Worm (Caenorhabditis elegans) whole organism, late embryonic: ENCODE results near the gene T05H4.15.

Experiments
- T23F11.4 ChIP-seq: fragments of 200-800 bp; sonication (Bioruptor generic); optimal IDR thresholded peaks from 2 replicates; lab custom pipeline; 2018; ENCODE audit warnings: mild to moderate bottlenecking, missing genetic modification characterization, missing compliant biosample characterization
- ahr-1 ChIP-seq: sonication (generic microtip); optimal IDR thresholded peaks from 2 replicates; lab custom pipeline; 2016; ENCODE audit warnings: missing genetic modification characterization, missing compliant biosample characterization
- ama-1 ChIP-seq: fragments of 150-350 bp; optimal IDR thresholded peaks from 2 replicates; lab custom pipeline; 2014
- ceh-19 ChIP-seq: fragments of 200-800 bp; sonication (Bioruptor generic); optimal IDR thresholded peaks from 2 replicates; lab custom pipeline; 2018; ENCODE audit warnings: mild to moderate bottlenecking, missing genetic modification characterization, missing compliant biosample characterization
- ceh-22 ChIP-seq: sonication (generic microtip); optimal IDR thresholded peaks from 2 replicates; lab custom pipeline; 2017; ENCODE audit warnings: missing biosample characterization, missing genetic modification characterization
- ceh-24 ChIP-seq: sonication (generic microtip); optimal IDR thresholded peaks from 2 replicates; lab custom pipeline; 2016; ENCODE audit warnings: mild to moderate bottlenecking, missing genetic modification characterization, missing compliant biosample characterization
- ceh-31 ChIP-seq: sonication (generic microtip); optimal IDR thresholded peaks from 2 replicates; lab custom pipeline; 2016; ENCODE audit warnings: missing genetic modification characterization, missing compliant biosample characterization
- ceh-45 ChIP-seq: fragments of 200-800 bp; sonication (Bioruptor generic); IDR thresholded peaks from 2 replicates; pipeline ENCODE4 v1.3.6; 2022; ENCODE audit warnings: missing genetic modification reagents, missing genetic modification characterization, missing compliant biosample characterization
- che-1 ChIP-seq: sonication (generic microtip); optimal IDR thresholded peaks from 2 replicates; lab custom pipeline; 2016; ENCODE audit warnings: mild to moderate bottlenecking, missing genetic modification characterization, missing compliant biosample characterization
- dmd-4 ChIP-seq: sonication (generic microtip); optimal IDR thresholded peaks from 2 replicates; lab custom pipeline; 2016; ENCODE audit warnings: borderline replicate concordance, missing genetic modification characterization, missing compliant biosample characterization
- elt-2 ChIP-seq: sonication (generic microtip); optimal IDR thresholded peaks from 2 replicates; lab custom pipeline; 2016; ENCODE audit warnings: missing genetic modification reagents, missing genetic modification characterization, missing compliant biosample characterization
- fkh-10 ChIP-seq: fragments of 150-350 bp; optimal IDR thresholded peaks from 2 replicates; lab custom pipeline; 2014; ENCODE audit warnings: missing biosample characterization, missing genetic modification reagents, missing genetic modification characterization
- fkh-6 ChIP-seq: sonication (generic microtip); optimal IDR thresholded peaks from 2 replicates; lab custom pipeline; 2016; ENCODE audit warnings: missing genetic modification characterization, missing compliant biosample characterization
- gmeb-2 ChIP-seq: sonication (generic microtip); optimal IDR thresholded peaks from 2 replicates; lab custom pipeline; 2016; ENCODE audit warnings: missing genetic modification characterization, inconsistent platforms, missing compliant biosample characterization
- hlh-13 ChIP-seq: fragments of 200-800 bp; sonication (Bioruptor generic); optimal IDR thresholded peaks from 2 replicates; lab custom pipeline; 2018; ENCODE audit warnings: mild to moderate bottlenecking, missing genetic modification characterization, missing compliant biosample characterization
- hlh-8 ChIP-seq: sonication (generic microtip); optimal IDR thresholded peaks from 2 replicates; lab custom pipeline; 2016; ENCODE audit warnings: missing genotype, missing genetic modification characterization, missing compliant biosample characterization
- lim-6 ChIP-seq: sonication (generic microtip); optimal IDR thresholded peaks from 2 replicates; lab custom pipeline; 2016; ENCODE audit warnings: missing genetic modification characterization, missing compliant biosample characterization
- madf-2 ChIP-seq: sonication (generic microtip); optimal IDR thresholded peaks from 2 replicates; lab custom pipeline; 2017; ENCODE audit warnings: missing genetic modification characterization, missing compliant biosample characterization
- mec-3 ChIP-seq: sonication (generic microtip); optimal IDR thresholded peaks from 2 replicates; lab custom pipeline; 2016; ENCODE audit warnings: borderline replicate concordance, missing genetic modification characterization, missing compliant biosample characterization
- nfya-1 ChIP-seq: sonication (generic microtip); optimal IDR thresholded peaks from 2 replicates; lab custom pipeline; 2017; ENCODE audit warnings: missing genetic modification characterization, mild to moderate bottlenecking, missing compliant biosample characterization, antibody characterized with exemption, moderate library complexity
- nhr-232 ChIP-seq: sonication (generic microtip); optimal IDR thresholded peaks from 2 replicates; lab custom pipeline; 2016; ENCODE audit warnings: missing genetic modification characterization, missing compliant biosample characterization
- odd-2 ChIP-seq: sonication (generic microtip); optimal IDR thresholded peaks from 2 replicates; lab custom pipeline; 2017; ENCODE audit warnings: antibody characterized with exemption, mild to moderate bottlenecking, missing genetic modification characterization, missing compliant biosample characterization
- pat-9 ChIP-seq: fragments of 200-800 bp; sonication (Bioruptor generic); optimal IDR thresholded peaks from 2 replicates; lab custom pipeline; 2018; ENCODE audit warnings: mild to moderate bottlenecking, missing genetic modification characterization, moderate library complexity, missing compliant biosample characterization
- pax-1 ChIP-seq: fragments of 150-350 bp; optimal IDR thresholded peaks from 2 replicates; lab custom pipeline; 2014; ENCODE audit warnings: missing biosample characterization, missing genetic modification characterization
- pha-2 ChIP-seq: sonication (generic microtip); optimal IDR thresholded peaks from 2 replicates; lab custom pipeline; 2017; ENCODE audit warnings: mild to moderate bottlenecking, missing genetic modification characterization, missing compliant biosample characterization
- pha-4 ChIP-seq: fragments of 150-350 bp; optimal IDR thresholded peaks from 2 replicates; lab custom pipeline; 2018; ENCODE audit warnings: missing biosample characterization, missing genetic modification reagents, missing genetic modification characterization
- pqm-1 ChIP-seq: sonication (generic microtip); optimal IDR thresholded peaks from 2 replicates; lab custom pipeline; 2016; ENCODE audit warnings: missing genetic modification characterization, missing compliant biosample characterization
- ref-2 ChIP-seq: sonication (generic microtip); optimal IDR thresholded peaks from 2 replicates; lab custom pipeline; 2016; ENCODE audit warnings: missing genetic modification characterization, missing compliant biosample characterization
- sdc-2 ChIP-seq: sonication (generic microtip); optimal IDR thresholded peaks from 2 replicates; lab custom pipeline; 2016; ENCODE audit warnings: missing genotype, missing genetic modification characterization, missing compliant biosample characterization
- syd-9 ChIP-seq: sonication (generic microtip); optimal IDR thresholded peaks from 2 replicates; lab custom pipeline; 2016; ENCODE audit warnings: mild to moderate bottlenecking, missing genetic modification characterization, moderate library complexity, missing compliant biosample characterization
- unc-42 ChIP-seq: sonication (generic microtip); optimal IDR thresholded peaks from 2 replicates; lab custom pipeline; 2016; ENCODE audit warnings: missing genotype, missing genetic modification characterization, missing compliant biosample characterization
- unc-55 ChIP-seq: sonication (generic microtip); optimal IDR thresholded peaks from 2 replicates; lab custom pipeline; 2017; ENCODE audit warnings: missing biosample characterization, missing genetic modification reagents, missing genetic modification characterization
- zip-5 ChIP-seq: sonication (generic microtip); optimal IDR thresholded peaks from 2 replicates; lab custom pipeline; 2016; ENCODE audit warnings: missing genetic modification characterization, missing compliant biosample characterization
- ztf-16 ChIP-seq: sonication (generic microtip); optimal IDR thresholded peaks from 2 replicates; lab custom pipeline; 2017; ENCODE audit warnings: missing genetic modification characterization, missing compliant biosample characterization

The T05H4.15 gene

ce11 chrV:6414985-6415384, 26.5 kb downstream of the T05H4.15 start, which contains the start of gene cht-6:
Gene cht-6, plus strand, starts transcription at chrV:6414993.
- no peak for TF ChIP-seq fkh-6 (tag; lab: Kevin White, UChicago)
- no peak for TF ChIP-seq unc-42 (tag; lab: Kevin White, UChicago)
- no peak for TF ChIP-seq ztf-16 (tag; lab: Kevin White, UChicago)
- no peak for TF ChIP-seq unc-55 (GFP tag; lab: Kevin White, UChicago)
- TF ChIP-seq elt-2 (tag; lab: Kevin White, UChicago) = no peak
- no peak for TF ChIP-seq dmd-4 (tag; lab: Kevin White, UChicago)
- TF ChIP-seq ceh-22 = no peak
- no peak for TF ChIP-seq pha-4 (tag; lab: Kevin White, UChicago)
- no peak for TF ChIP-seq pha-2 (tag; lab: Kevin White, UChicago)
- TF ChIP-seq hlh-13 = no peak
- TF ChIP-seq ama-1 = no peak
- TF ChIP-seq pqm-1 (tag; lab: Kevin White, UChicago) = no peak
- TF ChIP-seq ceh-45 (GFP tag; lab: Robert Waterston, UW) = no peak
- no peak for TF ChIP-seq hlh-8 (tag; lab: Kevin White, UChicago)
- TF ChIP-seq pax-1 (tag; lab: Kevin White, UChicago) = no peak
- TF ChIP-seq nfya-1 (tag; lab: Kevin White, UChicago) = no peak
- TF ChIP-seq gmeb-2 (tag; lab: Kevin White, UChicago) = no peak
- no peak for TF ChIP-seq madf-2 (tag; lab: Kevin White, UChicago)
- TF ChIP-seq, all 69 proteins: peak for 0

- TF ChIP-seq odd-2 (tag; lab: Kevin White, UChicago) (no peak), pax-1 (tag; lab: Kevin White, UChicago) (no peak)
Observed at ce11 chrV:6414469-6414868, 27.0 kb downstream of the T05H4.15 start.

DNA sequence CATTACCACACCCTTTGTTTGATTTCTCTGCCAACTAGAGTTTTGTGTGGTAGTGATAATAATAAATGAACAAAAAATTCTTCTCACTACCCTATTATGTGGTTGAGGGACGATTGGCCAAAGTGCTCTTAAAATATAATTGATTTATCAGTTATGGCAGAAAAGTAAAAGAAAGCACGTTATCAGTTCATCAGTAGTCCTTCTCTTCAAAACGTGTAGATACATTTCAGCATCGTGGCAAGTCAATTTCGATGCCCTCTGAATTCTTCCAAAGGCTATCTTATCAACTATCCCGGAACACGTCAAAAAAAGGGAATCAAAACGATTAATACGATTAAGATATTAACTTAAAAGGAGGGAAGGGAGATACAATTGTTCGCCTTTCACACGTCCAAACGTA, 28.5 kb downstream of the T05H4.15 start:
- TF ChIP-seq elt-2 (tag; lab: Kevin White, UChicago) (peak; percentile 54), fkh-10 (GFP tag; lab: Kevin White, UChicago) (no peak)

- TF ChIP-seq gmeb-2 (tag; lab: Kevin White, UChicago) (no peak), pqm-1 (tag; lab: Kevin White, UChicago) (no peak), elt-2 (tag; lab: Kevin White, UChicago) (peak; percentile 24)
Observed at ce11 chrV:6411161-6411560, 30.4 kb downstream of the T05H4.15 start.

ce11 chrV:6408733-6409227, 32.7 kb downstream of the T05H4.15 start, which contains the start of gene bcf-1:
Gene bcf-1, minus strand, starts transcription at chrV:6408783.
- no peak for TF ChIP-seq odd-2 (tag; lab: Kevin White, UChicago)
- no peak for TF ChIP-seq pha-2 (tag; lab: Kevin White, UChicago)

DNA sequence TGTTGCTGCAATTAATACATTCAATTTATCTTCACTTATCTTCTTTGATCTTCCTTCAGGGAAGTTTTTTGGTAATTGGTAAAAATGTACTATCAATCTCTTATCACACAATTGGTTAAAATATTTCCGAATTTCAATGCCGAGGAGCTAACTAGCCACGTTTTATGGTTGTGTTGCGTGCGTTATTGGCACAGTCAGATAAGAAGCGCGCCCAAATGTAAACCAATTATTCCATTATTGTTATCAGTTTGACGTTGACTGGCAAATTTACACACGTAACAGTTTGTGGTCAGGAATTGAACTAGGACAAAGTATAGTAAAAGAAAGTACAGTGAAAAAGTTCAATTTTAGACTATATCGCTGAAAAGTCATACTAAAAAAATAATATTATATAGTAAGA, 33.9 kb downstream of the T05H4.15 start:
- TF ChIP-seq elt-2 (tag; lab: Kevin White, UChicago) (peak; percentile 13), pat-9 (tag; lab: Kevin White, UChicago) (no peak)
- TF ChIP-seq, all 69 proteins: peak for 1

DNA sequence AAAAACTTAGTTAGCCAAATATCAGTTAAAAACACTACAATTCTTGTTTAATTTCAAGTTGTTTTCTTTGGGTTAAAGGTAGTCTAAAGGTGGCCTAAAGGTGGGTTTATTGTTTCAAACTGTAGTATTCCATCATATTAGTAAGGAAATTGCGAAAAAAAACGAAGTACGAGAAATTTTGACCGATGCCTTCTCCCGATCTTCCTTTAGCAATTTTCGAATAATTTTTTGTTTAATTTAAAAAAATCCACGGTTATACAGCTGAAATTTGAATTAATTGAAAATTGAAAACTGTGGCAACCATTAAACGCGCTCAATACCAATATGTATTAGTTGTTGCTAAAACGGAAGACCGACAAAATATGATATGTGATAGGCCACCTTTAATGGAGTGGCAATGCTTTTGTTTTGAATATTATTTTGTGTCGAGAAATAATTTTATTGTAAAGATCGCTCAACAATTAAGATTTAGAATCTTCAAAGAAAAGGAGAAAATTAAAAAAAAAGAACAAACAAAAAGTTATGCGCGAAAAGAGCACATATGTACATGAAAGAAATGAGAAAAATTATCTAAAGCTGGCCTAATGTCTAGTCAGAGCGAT, 40.5 kb downstream of the T05H4.15 start:
- TF ChIP-seq pqm-1 (tag; lab: Kevin White, UChicago) (no peak), lim-6 (no peak), nhr-232 (no peak), che-1 (tag; lab: Kevin White, UChicago) (no peak), hlh-13 (no peak), mec-3 (tag; lab: Kevin White, UChicago) (no peak), ref-2 (tag; lab: Kevin White, UChicago) (no peak), zip-5 (tag; lab: Kevin White, UChicago) (no peak), odd-2 (tag; lab: Kevin White, UChicago) (no peak), pha-2 (tag; lab: Kevin White, UChicago) (no peak), ceh-24 (no peak), ceh-19 (no peak), ceh-31 (tag; lab: Kevin White, UChicago) (no peak), sdc-2 (tag; lab: Kevin White, UChicago) (no peak), ahr-1 (tag; lab: Kevin White, UChicago) (no peak), syd-9 (tag; lab: Kevin White, UChicago) (no peak), T23F11.4 (GFP tag; lab: Kevin White, UChicago) (no peak)
